Fruit fly (Drosophila melanogaster) whole organism, embryonic: ENCODE measurements around the gene CG9044.

ENCODE experiments used
- BtbVII ChIP-seq: fragments of 200-800 bp; sonication (Bioruptor generic); optimal IDR thresholded peaks from 3 replicates; lab custom pipeline; 2017; ENCODE audit warnings: missing biosample characterization, mild to moderate bottlenecking, missing genetic modification characterization
- CG11093 ChIP-seq: fragments of 200-800 bp; sonication (Bioruptor generic); IDR thresholded peaks from 3 replicates; pipeline ENCODE4 v1.3.6; 2022; ENCODE audit warnings: missing biosample characterization, missing genetic modification characterization
- CG11398 ChIP-seq: fragments of 200-800 bp; sonication (Bioruptor generic); optimal IDR thresholded peaks from 2 replicates; lab custom pipeline; 2016; ENCODE audit warnings: missing biosample characterization, missing genetic modification characterization
- CG12236 ChIP-seq: fragments of 200-800 bp; sonication (Bioruptor generic); optimal IDR thresholded peaks from 2 replicates; lab custom pipeline; 2016; ENCODE audit warnings: missing biosample characterization, missing genetic modification characterization
- CG12744 ChIP-seq: fragments of 200-800 bp; sonication (Bioruptor generic); optimal IDR thresholded peaks from 2 replicates; lab custom pipeline; 2016; ENCODE audit warnings: missing biosample characterization, missing genetic modification characterization
- CG13296 ChIP-seq: fragments of 200-800 bp; sonication (Bioruptor generic); optimal IDR thresholded peaks from 3 replicates; lab custom pipeline; 2018; ENCODE audit warnings: missing biosample characterization, mild to moderate bottlenecking, missing genetic modification characterization
- CG13894 ChIP-seq: fragments of 200-800 bp; sonication (Bioruptor generic); optimal IDR thresholded peaks from 3 replicates; lab custom pipeline; 2018; ENCODE audit warnings: missing biosample characterization, mild to moderate bottlenecking, missing genetic modification characterization, moderate library complexity
- CG14860 ChIP-seq: fragments of 200-800 bp; sonication (Bioruptor generic); IDR thresholded peaks from 3 replicates; pipeline ENCODE4 v1.3.6; 2022; ENCODE audit warnings: missing biosample characterization, missing genetic modification characterization; ENCODE audit not compliant: partially characterized antibody
- CG15073 ChIP-seq: fragments of 200-800 bp; sonication (Bioruptor generic); optimal IDR thresholded peaks from 2 replicates; lab custom pipeline; 2016; ENCODE audit warnings: missing biosample characterization, missing genetic modification characterization
- CG15514 ChIP-seq: fragments of 200-800 bp; sonication (Bioruptor generic); optimal IDR thresholded peaks from 3 replicates; lab custom pipeline; 2017; ENCODE audit warnings: missing biosample characterization, missing genetic modification characterization, mild to moderate bottlenecking, moderate library complexity, missing genetic modification reagents
- CG17802 ChIP-seq: fragments of 200-800 bp; sonication (Bioruptor generic); optimal IDR thresholded peaks from 2 replicates; lab custom pipeline; 2018; ENCODE audit warnings: missing biosample characterization, mild to moderate bottlenecking, missing genetic modification characterization, moderate library complexity
- CG17912 ChIP-seq: fragments of 200-800 bp; sonication (Bioruptor generic); optimal IDR thresholded peaks from 2 replicates; lab custom pipeline; 2018; ENCODE audit warnings: missing biosample characterization, mild to moderate bottlenecking, missing genetic modification characterization
- CG30431 ChIP-seq: fragments of 200-800 bp; sonication (Bioruptor generic); optimal IDR thresholded peaks from 2 replicates; lab custom pipeline; 2017; ENCODE audit warnings: missing biosample characterization, missing genetic modification characterization
- CG34376 ChIP-seq: fragments of 200-800 bp; sonication (Bioruptor generic); optimal IDR thresholded peaks from 2 replicates; lab custom pipeline; 2018; ENCODE audit warnings: missing biosample characterization, mild to moderate bottlenecking, missing genetic modification characterization
- CG34422 ChIP-seq: fragments of 200-800 bp; sonication (Bioruptor generic); IDR thresholded peaks from 3 replicates; pipeline ENCODE4 v1.3.6; 2022; ENCODE audit warnings: missing biosample characterization, missing genetic modification characterization
- CG4707 ChIP-seq: fragments of 200-800 bp; sonication (Bioruptor generic); optimal IDR thresholded peaks from 2 replicates; lab custom pipeline; 2018; ENCODE audit warnings: missing biosample characterization, mild to moderate bottlenecking, missing genetic modification characterization, moderate library complexity
- CG6175 ChIP-seq: fragments of 200-800 bp; sonication (Bioruptor generic); IDR thresholded peaks from 3 replicates; pipeline ENCODE4 v1.3.6; 2022; ENCODE audit warnings: missing biosample characterization, missing genetic modification characterization
- CG7372 ChIP-seq: fragments of 200-800 bp; sonication (Bioruptor generic); IDR thresholded peaks from 2 replicates; pipeline ENCODE4 v1.3.6; 2022; ENCODE audit warnings: missing biosample characterization, missing genetic modification characterization
- CG7556 ChIP-seq: fragments of 200-800 bp; sonication (Bioruptor generic); optimal IDR thresholded peaks from 2 replicates; lab custom pipeline; 2017; ENCODE audit warnings: missing biosample characterization, mild to moderate bottlenecking, missing genetic modification characterization
- CG8290 ChIP-seq, 3 experiments: fragments of 200-800 bp; sonication (Bioruptor generic); optimal IDR thresholded peaks; 2 replicates each; lab custom pipeline; 2016 to 2019; ENCODE audit warnings: missing biosample characterization in 3 of 3, missing genetic modification characterization in 3 of 3, mild to moderate bottlenecking in 2 of 3, moderate library complexity in 1 of 3
- CG9609 ChIP-seq: fragments of 200-800 bp; sonication (Bioruptor generic); optimal IDR thresholded peaks from 3 replicates; lab custom pipeline; 2016; ENCODE audit warnings: missing biosample characterization, missing genetic modification characterization
- CkIIα-i1 ChIP-seq: fragments of 200-800 bp; sonication (Bioruptor generic); IDR thresholded peaks from 2 replicates; pipeline ENCODE4 v1.3.6; 2022; ENCODE audit warnings: missing biosample characterization, missing genetic modification characterization
- CoRest ChIP-seq: fragments of 200-800 bp; sonication (Bioruptor generic); optimal IDR thresholded peaks from 3 replicates; lab custom pipeline; 2018; ENCODE audit warnings: missing biosample characterization, mild to moderate bottlenecking, missing genetic modification characterization, moderate library complexity
- Eip74EF ChIP-seq, 2 experiments: fragments of 200-800 bp in 1 of 2; fragments of >200 bp in 1 of 2; sonication (Bioruptor generic) in 1 of 2; optimal IDR thresholded peaks; 2 replicates each; lab custom pipeline; 2017 to 2019; ENCODE audit warnings: missing biosample characterization in 2 of 2, missing genetic modification characterization in 2 of 2, mild to moderate bottlenecking in 1 of 2, moderate library complexity in 1 of 2
- Ets65A ChIP-seq: fragments of 200-800 bp; sonication (Bioruptor generic); peaks from one replicate; lab custom pipeline; 2016; ENCODE audit warnings: missing biosample characterization, missing genetic modification characterization
- Fer3 ChIP-seq: fragments of 200-800 bp; sonication (Bioruptor generic); optimal IDR thresholded peaks from 2 replicates; lab custom pipeline; 2018; ENCODE audit warnings: missing biosample characterization, mild to moderate bottlenecking, missing genetic modification characterization, moderate library complexity
- HLHmδ ChIP-seq: fragments of 200-800 bp; sonication (Bioruptor generic); optimal IDR thresholded peaks from 2 replicates; lab custom pipeline; 2018; ENCODE audit warnings: missing biosample characterization, mild to moderate bottlenecking, missing genetic modification characterization, moderate library complexity
- Hr51 ChIP-seq, 2 experiments: fragments of 200-800 bp; sonication (Bioruptor generic); optimal IDR thresholded peaks; 2 replicates in 1 of 2; 3 replicates in 1 of 2; lab custom pipeline; 2016 to 2018; ENCODE audit warnings: missing biosample characterization in 2 of 2, missing genetic modification characterization in 2 of 2, mild to moderate bottlenecking in 1 of 2, moderate library complexity in 1 of 2
- Hsf ChIP-seq: fragments of 200-800 bp; sonication (Bioruptor generic); optimal IDR thresholded peaks from 3 replicates; lab custom pipeline; 2016; ENCODE audit warnings: missing biosample characterization, missing genetic modification characterization
- Mad ChIP-seq: fragments of 200-800 bp; sonication (Bioruptor generic); optimal IDR thresholded peaks from 2 replicates; lab custom pipeline; 2016; ENCODE audit warnings: missing biosample characterization, missing genetic modification characterization
- Rfx ChIP-seq: fragments of 200-800 bp; sonication (Bioruptor generic); IDR thresholded peaks from 2 replicates; pipeline ENCODE4 v1.3.6; 2022; ENCODE audit warnings: missing biosample characterization, missing genetic modification characterization
- Sry-β ChIP-seq: fragments of 200-800 bp; sonication (Bioruptor generic); optimal IDR thresholded peaks from 2 replicates; lab custom pipeline; 2018; ENCODE audit warnings: missing biosample characterization, mild to moderate bottlenecking, missing genetic modification characterization, moderate library complexity
- Trl ChIP-seq, 3 experiments: fragments of >200 bp in 2 of 3; fragments of 200-800 bp in 1 of 3; sonication (Bioruptor generic) in 1 of 3; optimal IDR thresholded peaks; 2 replicates in 1 of 3; 3 replicates in 2 of 3; lab custom pipeline; 2016 to 2017; ENCODE audit warnings: missing biosample characterization in 1 of 3, missing genetic modification characterization in 1 of 3
- YL-1 ChIP-seq: fragments of 200-800 bp; sonication (Bioruptor generic); optimal IDR thresholded peaks from 3 replicates; lab custom pipeline; 2017; ENCODE audit warnings: missing biosample characterization, mild to moderate bottlenecking, missing genetic modification characterization
- amos ChIP-seq: fragments of 200-800 bp; sonication (Bioruptor generic); IDR thresholded peaks from 2 replicates; pipeline ENCODE4 v1.3.6; 2022; ENCODE audit warnings: missing biosample characterization, missing genetic modification characterization; ENCODE audit not compliant: partially characterized antibody
- bab2 ChIP-seq: fragments of 200-800 bp; sonication (Bioruptor generic); optimal IDR thresholded peaks from 2 replicates; lab custom pipeline; 2016; ENCODE audit warnings: missing biosample characterization, missing genetic modification characterization
- cad ChIP-seq: fragments of >200 bp; optimal IDR thresholded peaks from 2 replicates; lab custom pipeline; 2017; ENCODE audit warnings: missing biosample characterization, missing genetic modification characterization
- dimm ChIP-seq: fragments of 200-800 bp; sonication (Bioruptor generic); IDR thresholded peaks from 2 replicates; pipeline ENCODE4 v1.3.6; 2022; ENCODE audit warnings: missing biosample characterization, missing genetic modification characterization
- fd3F ChIP-seq: fragments of 200-800 bp; sonication (Bioruptor generic); optimal IDR thresholded peaks from 2 replicates; lab custom pipeline; 2018; ENCODE audit warnings: missing biosample characterization, mild to moderate bottlenecking, missing genetic modification characterization, moderate library complexity
- fd64A ChIP-seq: fragments of 200-800 bp; sonication (Bioruptor generic); optimal IDR thresholded peaks from 3 replicates; lab custom pipeline; 2018; ENCODE audit warnings: missing biosample characterization, mild to moderate bottlenecking, missing genetic modification characterization
- lab ChIP-seq: fragments of 200-800 bp; sonication (Bioruptor generic); optimal IDR thresholded peaks from 3 replicates; lab custom pipeline; 2017; ENCODE audit warnings: missing biosample characterization, missing genetic modification characterization, mild to moderate bottlenecking, moderate library complexity, missing genetic modification reagents
- org-1 ChIP-seq: fragments of 200-800 bp; sonication (Bioruptor generic); optimal IDR thresholded peaks from 2 replicates; lab custom pipeline; 2017; ENCODE audit warnings: missing biosample characterization, missing genetic modification characterization
- otp ChIP-seq: fragments of 200-800 bp; sonication (Bioruptor generic); IDR thresholded peaks from 3 replicates; pipeline ENCODE4, ENCODE4 v1.3.6; 2022; ENCODE audit warnings: missing biosample characterization, missing genetic modification characterization
- pfk ChIP-seq: fragments of 200-800 bp; sonication (Bioruptor generic); optimal IDR thresholded peaks from 2 replicates; lab custom pipeline; 2018; ENCODE audit warnings: missing biosample characterization, mild to moderate bottlenecking, missing genetic modification characterization, moderate library complexity
- pros ChIP-seq: fragments of 200-800 bp; sonication (Bioruptor generic); optimal IDR thresholded peaks from 3 replicates; lab custom pipeline; 2019; ENCODE audit warnings: missing biosample characterization, mild to moderate bottlenecking, missing genetic modification characterization, moderate library complexity
- pzg ChIP-seq: fragments of 200-800 bp; sonication (Bioruptor generic); optimal IDR thresholded peaks from 3 replicates; lab custom pipeline; 2018; ENCODE audit warnings: missing biosample characterization, mild to moderate bottlenecking, missing genetic modification characterization, moderate library complexity
- rib ChIP-seq: fragments of 200-800 bp; sonication (Bioruptor generic); IDR thresholded peaks from 2 replicates; pipeline ENCODE4 v1.3.6; 2022; ENCODE audit warnings: missing biosample characterization, missing genetic modification characterization
- salm ChIP-seq: fragments of 200-800 bp; sonication (Bioruptor generic); optimal IDR thresholded peaks from 2 replicates; lab custom pipeline; 2018; ENCODE audit warnings: missing biosample characterization, mild to moderate bottlenecking, missing genetic modification characterization
- scrt ChIP-seq: fragments of 200-800 bp; sonication (Bioruptor generic); optimal IDR thresholded peaks from 2 replicates; lab custom pipeline; 2018; ENCODE audit warnings: missing biosample characterization, mild to moderate bottlenecking, missing genetic modification characterization, moderate library complexity

Gene CG9044

dm6 chr2L:5980862-5981432, 31.7 kb downstream of the CG9044 start, which contains the start of gene chic (continued):
- no peak for TF ChIP-seq CG14860 (GFP tag; lab: Robert Waterston, UW)
- peak; percentile 67 for TF ChIP-seq HLHmδ (GFP tag; lab: Kevin White, UChicago)
- no peak for TF ChIP-seq otp
- no peak for TF ChIP-seq YL-1 (GFP tag; lab: Kevin White, UChicago)
- peak; percentile 63 for TF ChIP-seq CG15514
- no peak for TF ChIP-seq Hr51 (GFP tag; optimal IDR thresholded peaks at IDR 0.05; lab: Kevin White, UChicago)
- no peak for TF ChIP-seq CG13296 (GFP tag; lab: Kevin White, UChicago)
- TF ChIP-seq CoRest (tag; lab: Kevin White, UChicago): no peak
- TF ChIP-seq BtbVII (GFP tag; lab: Kevin White, UChicago): no peak
- TF ChIP-seq CG34376 (GFP tag; lab: Kevin White, UChicago): no peak
- TF ChIP-seq scrt (GFP tag; lab: Kevin White, UChicago): peak; percentile 22
- TF ChIP-seq CG8290 (GFP tag; optimal IDR thresholded peaks at IDR 0.05; lab: Kevin White, UChicago): no peak
- peak in 1 of 2 experiments; percentile 75 for TF ChIP-seq CG8290 (tag; optimal IDR thresholded peaks at IDR 0.05; lab: Kevin White, UChicago)
- TF ChIP-seq Fer3 (tag; lab: Kevin White, UChicago): peak; percentile 27
- peak; percentile 100 for TF ChIP-seq CG17802
- TF ChIP-seq Hsf: peak; percentile 10
- no peak for TF ChIP-seq bab2 (GFP tag; lab: Kevin White, UChicago)
- peak; percentile 23 for TF ChIP-seq lab (GFP tag; lab: Kevin White, UChicago)
- TF ChIP-seq Sry-β: no peak
- TF ChIP-seq cad: no peak
- TF ChIP-seq CG30431 (GFP tag; lab: Kevin White, UChicago): no peak
- TF ChIP-seq CG12744 (GFP tag; lab: Kevin White, UChicago): no peak
- TF ChIP-seq amos: no peak
- TF ChIP-seq CG9609 (GFP tag; lab: Kevin White, UChicago): no peak
- no peak for TF ChIP-seq CG12236
- TF ChIP-seq org-1: peak; percentile 5
- TF ChIP-seq CG7556 (GFP tag; lab: Kevin White, UChicago): no peak
- no peak for TF ChIP-seq rib (GFP tag; lab: Robert Waterston, UW)
- peak; percentile 94 for TF ChIP-seq Ets65A (GFP tag; lab: Kevin White, UChicago)
- no peak for TF ChIP-seq CG15073 (GFP tag; lab: Kevin White, UChicago)
- no peak for TF ChIP-seq Rfx (GFP tag; lab: Robert Waterston, UW)
- no peak for TF ChIP-seq Trl (optimal IDR thresholded peaks at IDR 0.05; lab: Kevin White, UChicago)
- peak; percentile 31 for TF ChIP-seq Trl (GFP tag; optimal IDR thresholded peaks at IDR 0.05; lab: Kevin White, UChicago)
- peak; percentile 85 for TF ChIP-seq pzg
- TF ChIP-seq Mad (GFP tag; lab: Kevin White, UChicago): no peak
- TF ChIP-seq CG4707 (GFP tag; lab: Kevin White, UChicago): peak; percentile 1
- TF ChIP-seq CG11093 (GFP tag; lab: Robert Waterston, UW): no peak
- no peak for TF ChIP-seq CG6175 (GFP tag; lab: Robert Waterston, UW)
- TF ChIP-seq fd64A (GFP tag; lab: Kevin White, UChicago): no peak
- no peak for TF ChIP-seq CG34422 (GFP tag; lab: Robert Waterston, UW)
- no peak for TF ChIP-seq salm (tag; lab: Kevin White, UChicago)
- TF ChIP-seq Eip74EF (GFP tag; optimal IDR thresholded peaks at IDR 0.05; lab: Kevin White, UChicago): peak in 1 of 2 experiments; percentile 20
- TF ChIP-seq dimm (GFP tag; lab: Robert Waterston, UW): no peak
- peak; percentile 55 for TF ChIP-seq CG13894 (tag; lab: Kevin White, UChicago)
- no peak for TF ChIP-seq CkIIα-i1 (GFP tag; lab: Robert Waterston, UW)
- no peak for TF ChIP-seq pros (GFP tag; lab: Kevin White, UChicago)
- no peak for TF ChIP-seq CG7372
- TF ChIP-seq CG17912 (GFP tag; lab: Kevin White, UChicago): no peak
- TF ChIP-seq fd3F (GFP tag; lab: Kevin White, UChicago): no peak
- peak; percentile 7 for TF ChIP-seq CG11398 (GFP tag; lab: Kevin White, UChicago)
- peak; percentile 29 for TF ChIP-seq pfk (GFP tag; lab: Kevin White, UChicago)
